Worm (Caenorhabditis elegans): Measurements from ENCODE around the gene C15H9.11.

Gene C15H9.11

DNA sequence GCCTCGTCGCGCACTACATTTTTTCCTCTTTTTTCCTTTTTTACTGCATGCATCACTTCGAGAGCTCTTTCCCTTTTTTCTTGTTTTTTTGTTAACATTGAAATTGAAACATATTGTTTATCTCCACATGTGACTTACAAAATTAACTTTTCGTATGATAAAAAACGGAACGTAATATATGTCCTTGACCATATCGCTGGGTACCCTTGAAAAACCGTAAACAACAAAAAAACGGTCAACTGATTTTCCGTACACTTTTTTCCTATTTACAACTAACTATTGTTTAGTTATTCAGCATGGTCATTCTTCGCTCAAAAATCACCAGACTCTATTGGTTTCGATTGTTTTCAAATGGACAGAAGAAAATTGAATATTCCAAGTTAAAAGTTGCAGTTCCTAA is 18.8 kb upstream of the C15H9.11 start, which contains the start of gene nnt-1:
Gene nnt-1, plus strand, starts transcription at position 286 of the 400 bp plus-strand sequence.
- TF ChIP-seq scrt-1 (GFP tag; IDR thresholded peaks at IDR 0.05) (no peak), tbx-11 (GFP tag; IDR thresholded peaks at IDR 0.05) (no peak), aly-1 (tag; optimal IDR thresholded peaks at IDR 0.05) (no peak)

DNA sequence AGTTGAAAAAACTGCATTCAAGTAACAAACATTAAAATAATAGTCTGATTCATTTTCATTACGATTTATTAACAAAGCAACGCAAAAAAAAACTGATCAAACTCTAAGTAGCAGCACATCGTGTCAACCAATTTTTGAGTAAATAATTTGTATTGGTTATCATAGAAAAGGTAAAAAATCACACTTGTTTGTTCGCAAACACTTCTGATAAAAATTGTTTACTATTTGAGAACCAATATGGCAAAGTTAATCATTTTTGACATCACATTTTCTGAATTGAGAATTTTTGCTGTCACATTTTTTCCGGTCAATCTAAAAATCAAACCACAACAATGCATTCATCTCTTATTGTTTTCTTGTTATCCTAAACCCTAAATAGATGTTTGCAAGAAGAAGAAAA is 18.1 kb upstream of the C15H9.11 start:
- TF ChIP-seq aly-1 (tag; optimal IDR thresholded peaks at IDR 0.05), result no peak
- no peak for TF ChIP-seq sea-1 (GFP tag; conservative IDR thresholded peaks at IDR 0.05)
- TF ChIP-seq ets-7 (tag; optimal IDR thresholded peaks at IDR 0.05), result no peak
- no peak for TF ChIP-seq hmg-4 (GFP tag; optimal IDR thresholded peaks at IDR 0.05)
- TF ChIP-seq tbx-11 (GFP tag; IDR thresholded peaks at IDR 0.05), result no peak
- TF ChIP-seq scrt-1 (GFP tag; IDR thresholded peaks at IDR 0.05), result no peak
- TF ChIP-seq pes-1 (GFP tag; IDR thresholded peaks at IDR 0.05), result no peak
- no peak for TF ChIP-seq tra-4 (tag; optimal IDR thresholded peaks at IDR 0.05)
- TF ChIP-seq hmbx-1 (tag; optimal IDR thresholded peaks at IDR 0.05), result no peak
- no peak for TF ChIP-seq B0310.2 (tag; optimal IDR thresholded peaks at IDR 0.05)
- TF ChIP-seq hnd-1 (tag; optimal IDR thresholded peaks at IDR 0.05), result no peak
- TF ChIP-seq ceh-36 (tag; optimal IDR thresholded peaks at IDR 0.05), result no peak
- no peak for TF ChIP-seq ceh-13 (GFP tag; optimal IDR thresholded peaks at IDR 0.05)
- TF ChIP-seq ama-1 (optimal IDR thresholded peaks at IDR 0.05), result no peak

DNA sequence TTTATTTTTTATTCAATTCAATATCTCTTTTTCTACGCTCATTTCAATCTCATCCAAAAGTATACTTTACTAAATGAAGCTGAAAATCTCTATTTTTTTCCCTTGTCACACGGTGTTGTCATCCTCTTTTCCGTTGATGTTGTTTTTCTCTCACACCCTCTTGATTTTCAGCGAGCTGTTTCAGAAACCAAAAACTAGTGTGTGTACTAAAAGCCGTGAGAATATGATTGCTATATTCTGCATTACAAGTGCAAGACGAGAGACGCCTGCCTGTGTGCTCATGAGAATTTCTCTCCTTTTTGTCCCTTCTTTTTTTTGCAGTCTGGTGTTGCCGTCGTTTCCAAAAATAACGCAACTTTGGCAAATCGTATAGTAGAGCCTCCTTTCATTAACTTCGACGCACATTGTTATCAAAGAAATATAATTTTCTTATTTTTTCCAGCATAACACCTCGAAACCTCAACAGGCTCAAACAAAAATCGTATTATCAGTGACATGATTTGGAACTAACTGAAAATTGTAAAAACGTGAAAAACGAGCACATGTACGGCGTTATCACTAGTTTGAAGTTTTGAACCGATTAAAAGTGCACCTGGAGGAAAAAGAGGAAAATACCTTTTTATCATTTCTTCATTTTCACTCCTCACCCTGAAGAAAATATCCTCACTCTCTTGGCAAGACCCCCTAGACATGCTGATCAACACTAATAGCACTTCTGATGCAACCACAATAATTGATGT is 15.1 kb upstream of the C15H9.11 start, which contains the start of gene C15H9.2:
Gene C15H9.2, plus strand, starts transcription at position 441 of the 740 bp plus-strand sequence.
- TF ChIP-seq ets-7 (tag; optimal IDR thresholded peaks at IDR 0.05) (no peak), tbx-11 (GFP tag; IDR thresholded peaks at IDR 0.05) (no peak), F13C5.2 (tag; optimal IDR thresholded peaks at IDR 0.05) (no peak), sea-1 (GFP tag; conservative IDR thresholded peaks at IDR 0.05) (no peak), hmbx-1 (tag; optimal IDR thresholded peaks at IDR 0.05) (no peak)

DNA sequence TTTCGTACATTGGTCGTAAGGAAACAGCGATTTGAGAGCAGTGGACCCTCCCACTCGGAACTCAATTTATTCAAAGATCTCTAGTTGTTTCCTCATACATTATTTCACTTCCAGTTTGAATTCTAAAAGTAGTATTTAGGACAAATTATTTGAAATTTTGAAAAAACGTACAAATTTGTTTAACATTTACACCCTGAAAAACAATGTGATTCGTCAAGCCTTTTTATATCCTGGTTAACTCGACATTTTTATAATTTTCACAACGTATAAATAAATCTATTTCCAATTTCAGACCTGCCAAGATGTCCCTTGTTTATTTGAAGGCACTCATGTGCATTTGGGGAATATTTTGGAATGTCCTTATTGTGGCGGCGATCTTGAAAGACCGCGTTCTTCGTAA is 12.3 kb upstream of the C15H9.11 start, which contains the start of gene C15H9.3:
Gene C15H9.3, plus strand, starts transcription at position 301 of the 400 bp plus-strand sequence.
- TF ChIP-seq F13C5.2 (tag; optimal IDR thresholded peaks at IDR 0.05) (no peak), pes-1 (GFP tag; IDR thresholded peaks at IDR 0.05) (no peak), B0310.2 (tag; optimal IDR thresholded peaks at IDR 0.05) (no peak), scrt-1 (GFP tag; IDR thresholded peaks at IDR 0.05) (no peak), aly-1 (tag; optimal IDR thresholded peaks at IDR 0.05) (no peak), ceh-13 (GFP tag; optimal IDR thresholded peaks at IDR 0.05) (no peak)

DNA sequence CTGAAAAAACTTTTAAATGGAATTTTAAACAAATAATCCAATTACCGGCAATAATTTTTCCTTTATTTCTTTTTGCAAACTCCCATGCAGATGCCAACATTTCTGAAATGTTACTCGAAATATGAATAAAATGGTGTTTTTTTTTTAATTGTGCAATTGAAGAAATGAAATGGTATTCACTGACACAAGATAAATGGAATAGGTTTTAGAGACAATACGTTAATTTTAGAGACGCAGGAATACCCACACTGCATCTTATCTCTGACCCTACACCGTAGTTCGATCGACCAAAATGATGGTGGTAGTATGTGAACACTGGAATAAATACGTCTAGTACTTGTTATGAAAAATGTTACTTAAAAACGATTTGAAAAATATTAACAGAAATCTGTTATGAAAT is 9.6 kb upstream of the C15H9.11 start, which contains the start of gene prx-3:
Gene prx-3, minus strand, starts transcription at position 101 of the 400 bp plus-strand sequence.
- TF ChIP-seq aly-1 (tag; optimal IDR thresholded peaks at IDR 0.05), result no peak
- TF ChIP-seq pes-1 (GFP tag; IDR thresholded peaks at IDR 0.05), result no peak
- TF ChIP-seq ama-1 (optimal IDR thresholded peaks at IDR 0.05), result no peak
- no peak for TF ChIP-seq ets-7 (tag; optimal IDR thresholded peaks at IDR 0.05)
- TF ChIP-seq tbx-11 (GFP tag; IDR thresholded peaks at IDR 0.05), result no peak
- no peak for TF ChIP-seq ceh-13 (GFP tag; optimal IDR thresholded peaks at IDR 0.05)
- no peak for TF ChIP-seq hmbx-1 (tag; optimal IDR thresholded peaks at IDR 0.05)
- TF ChIP-seq ceh-36 (tag; optimal IDR thresholded peaks at IDR 0.05), result no peak
- no peak for TF ChIP-seq hmg-4 (GFP tag; optimal IDR thresholded peaks at IDR 0.05)
- no peak for TF ChIP-seq scrt-1 (GFP tag; IDR thresholded peaks at IDR 0.05)
- TF ChIP-seq tra-4 (tag; optimal IDR thresholded peaks at IDR 0.05), result no peak
- no peak for TF ChIP-seq B0310.2 (tag; optimal IDR thresholded peaks at IDR 0.05)
- no peak for TF ChIP-seq sea-1 (GFP tag; conservative IDR thresholded peaks at IDR 0.05)
- no peak for TF ChIP-seq flt-1 (GFP tag; IDR thresholded peaks at IDR 0.05)

DNA sequence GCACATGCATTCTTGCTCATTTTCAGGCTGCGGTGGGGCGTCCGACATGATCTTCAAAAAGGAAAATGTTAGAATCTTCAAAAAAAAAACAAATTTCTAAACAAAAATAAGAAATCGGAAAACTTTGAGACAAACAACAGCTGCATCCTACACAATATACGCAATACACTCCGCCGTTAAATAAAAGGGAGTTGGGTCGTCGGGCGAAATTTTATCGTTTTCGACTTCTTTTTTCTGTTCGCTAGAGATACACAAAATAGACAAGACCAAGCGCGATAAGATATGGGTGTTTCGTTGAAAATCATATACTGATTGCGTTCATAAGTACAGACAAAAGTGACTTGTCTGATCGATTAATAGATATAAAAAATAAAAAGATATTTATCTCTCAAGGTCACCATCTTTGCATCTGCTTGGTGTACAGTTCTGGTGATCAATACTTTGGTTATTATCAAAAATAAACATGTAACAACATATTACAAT is 6.1 kb upstream of the C15H9.11 start, which contains the start of gene kynu-1:
Gene kynu-1, minus strand, starts transcription at position 51 of the 483 bp plus-strand sequence.
- TF ChIP-seq ets-7 (tag; optimal IDR thresholded peaks at IDR 0.05), result no peak
- TF ChIP-seq scrt-1 (GFP tag; IDR thresholded peaks at IDR 0.05), result no peak
- TF ChIP-seq hmg-4 (GFP tag; optimal IDR thresholded peaks at IDR 0.05), result no peak
- no peak for TF ChIP-seq B0310.2 (tag; optimal IDR thresholded peaks at IDR 0.05)
- TF ChIP-seq aly-1 (tag; optimal IDR thresholded peaks at IDR 0.05), result no peak
- no peak for TF ChIP-seq hmbx-1 (tag; optimal IDR thresholded peaks at IDR 0.05)
- TF ChIP-seq tbx-11 (GFP tag; IDR thresholded peaks at IDR 0.05), result no peak
- no peak for TF ChIP-seq sea-1 (GFP tag; conservative IDR thresholded peaks at IDR 0.05)
- TF ChIP-seq hnd-1 (tag; optimal IDR thresholded peaks at IDR 0.05), result no peak
- TF ChIP-seq flt-1 (GFP tag; IDR thresholded peaks at IDR 0.05), result no peak
- no peak for TF ChIP-seq ceh-13 (GFP tag; optimal IDR thresholded peaks at IDR 0.05)
- TF ChIP-seq ceh-36 (tag; optimal IDR thresholded peaks at IDR 0.05), result no peak
- no peak for TF ChIP-seq ama-1 (optimal IDR thresholded peaks at IDR 0.05)
- no peak for TF ChIP-seq tbx-37 (GFP tag; conservative IDR thresholded peaks at IDR 0.05)
- no peak for TF ChIP-seq pes-1 (GFP tag; IDR thresholded peaks at IDR 0.05)
- no peak for TF ChIP-seq tra-4 (tag; optimal IDR thresholded peaks at IDR 0.05)
- no peak for TF ChIP-seq F13C5.2 (tag; optimal IDR thresholded peaks at IDR 0.05)

DNA sequence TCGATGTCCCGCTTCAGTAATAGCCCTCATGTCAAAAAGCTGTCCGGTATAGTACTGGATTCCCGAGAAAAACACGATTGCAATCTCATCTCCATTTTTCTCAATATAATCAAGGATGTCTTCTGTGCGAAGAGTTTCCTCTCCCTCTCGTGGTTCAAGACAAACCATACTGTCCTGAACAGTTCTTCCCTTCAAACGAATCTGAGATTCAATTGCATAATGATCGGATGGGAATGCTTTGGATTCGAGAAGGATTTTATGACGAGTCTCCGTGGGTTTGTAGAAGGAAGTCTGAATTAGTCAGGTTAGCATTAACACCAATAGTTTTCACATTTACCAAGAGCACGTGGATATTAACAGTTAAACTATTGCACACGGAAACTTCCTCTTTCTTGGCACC is 4.8 kb upstream of the C15H9.11 start:
- TF ChIP-seq F13C5.2 (tag; optimal IDR thresholded peaks at IDR 0.05) (no peak), aly-1 (tag; optimal IDR thresholded peaks at IDR 0.05) (no peak), tbx-37 (GFP tag; conservative IDR thresholded peaks at IDR 0.05) (no peak), B0310.2 (tag; optimal IDR thresholded peaks at IDR 0.05) (no peak), ceh-36 (tag; optimal IDR thresholded peaks at IDR 0.05) (no peak), ets-7 (tag; optimal IDR thresholded peaks at IDR 0.05) (no peak), tbx-11 (GFP tag; IDR thresholded peaks at IDR 0.05) (no peak), ceh-13 (GFP tag; optimal IDR thresholded peaks at IDR 0.05) (no peak), tra-4 (tag; optimal IDR thresholded peaks at IDR 0.05) (no peak), hmbx-1 (tag; optimal IDR thresholded peaks at IDR 0.05) (no peak), scrt-1 (GFP tag; IDR thresholded peaks at IDR 0.05) (no peak), flt-1 (GFP tag; IDR thresholded peaks at IDR 0.05) (no peak), hnd-1 (tag; optimal IDR thresholded peaks at IDR 0.05) (no peak), ama-1 (optimal IDR thresholded peaks at IDR 0.05) (no peak), pes-1 (GFP tag; IDR thresholded peaks at IDR 0.05) (no peak), hmg-4 (GFP tag; optimal IDR thresholded peaks at IDR 0.05) (no peak), sea-1 (GFP tag; conservative IDR thresholded peaks at IDR 0.05) (no peak)

All from whole organism, early embryonic.